Worm (Caenorhabditis elegans): ENCODE data around the gene F13A7.12.

DNA sequence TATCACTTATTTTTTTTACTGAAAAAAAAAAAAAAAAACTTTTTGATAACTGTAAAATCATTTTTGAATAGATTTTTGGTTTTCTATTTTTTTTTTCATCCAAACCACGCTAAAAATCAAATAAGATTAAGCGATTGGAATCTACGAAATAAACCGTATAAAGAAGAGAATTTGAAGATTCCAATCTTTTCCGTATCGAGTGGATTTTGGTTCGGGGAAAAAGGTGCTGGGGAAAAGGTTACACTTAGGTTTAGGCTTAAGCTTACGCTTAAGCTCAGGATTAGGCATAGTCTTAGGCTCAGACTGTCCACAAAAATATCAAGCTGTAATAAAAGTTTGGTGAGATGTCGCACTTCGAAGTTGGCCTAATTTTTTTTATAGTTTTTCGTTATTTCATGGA lies at the start of gene F13A7.12:
- no peak for TF ChIP-seq pag-3 (tag; optimal IDR thresholded peaks at IDR 0.05; ENCODE audit: borderline replicate concordance, insufficient read depth)
- no peak for TF ChIP-seq ces-1 (GFP tag; optimal IDR thresholded peaks at IDR 0.05)
- TF ChIP-seq mdl-1 (tag; optimal IDR thresholded peaks at IDR 0.05): no peak
- no peak for TF ChIP-seq mep-1 (tag; optimal IDR thresholded peaks at IDR 0.05)
- no peak for TF ChIP-seq fkh-4 (tag; optimal IDR thresholded peaks at IDR 0.05; ENCODE audit: borderline replicate concordance)
- TF ChIP-seq ceh-63 (GFP tag; optimal IDR thresholded peaks at IDR 0.05): no peak
- TF ChIP-seq ceh-88 (GFP tag; IDR thresholded peaks at IDR 0.05): no peak
- no peak for TF ChIP-seq swsn-7 (tag; optimal IDR thresholded peaks at IDR 0.05)
- TF ChIP-seq ets-5 (GFP tag; IDR thresholded peaks at IDR 0.05): no peak
- no peak for TF ChIP-seq pqm-1 (tag; optimal IDR thresholded peaks at IDR 0.05)
- no peak for TF ChIP-seq fos-1 (tag; optimal IDR thresholded peaks at IDR 0.05)
- TF ChIP-seq nhr-20 (tag; optimal IDR thresholded peaks at IDR 0.05): no peak

Measured in whole organism, L1 larva.